Fruit fly (Drosophila melanogaster): Measurements from ENCODE around the gene Mcm6.

Gene Mcm6

dm6 chrX:6699255-6699885 lies 25.2 kb downstream of the Mcm6 start, which contains the start of gene CG14441 (continued):
- TF ChIP-seq CG15269 (tag; optimal IDR thresholded peaks at IDR 0.05) (peak; percentile 46), cato (GFP tag; optimal IDR thresholded peaks at IDR 0.05; ENCODE audit: borderline replicate concordance) (no peak), Hr51 (GFP tag; optimal IDR thresholded peaks at IDR 0.05) (peak in 1 of 2 experiments; percentile 48), dpn (GFP tag; optimal IDR thresholded peaks at IDR 0.05) (peak; percentile 5 to 21), scrt (GFP tag; optimal IDR thresholded peaks at IDR 0.05) (peak; percentile 67), NC2β (GFP tag; optimal IDR thresholded peaks at IDR 0.05) (no peak), sisA (GFP tag; IDR thresholded peaks at IDR 0.05) (no peak), MBD-R2 (GFP tag; IDR thresholded peaks at IDR 0.05) (no peak), toy (GFP tag; IDR thresholded peaks at IDR 0.05) (0 out of 2 replicates have a peak, but pooled peaks have one; percentile 27), CG9876 (GFP tag; optimal IDR thresholded peaks at IDR 0.05) (peak; percentile 19), Dek (tag; optimal IDR thresholded peaks at IDR 0.05) (peak; percentile 52), CG4424 (GFP tag; optimal IDR thresholded peaks at IDR 0.05) (peak; percentile 16), CG5180 (GFP tag; optimal IDR thresholded peaks at IDR 0.05) (peak; percentile 100), CG7987 (GFP tag; optimal IDR thresholded peaks at IDR 0.05) (peak; percentile 25), Vsx1 (GFP tag; optimal IDR thresholded peaks at IDR 0.05) (no peak), CG2678 (tag; optimal IDR thresholded peaks at IDR 0.05) (peak; percentile 62), D (optimal IDR thresholded peaks at IDR 0.05) (peak; percentile 54), D (GFP tag; optimal IDR thresholded peaks at IDR 0.05) (no peak), Med (GFP tag) (peak; percentile 94), ERR (GFP tag; optimal IDR thresholded peaks at IDR 0.05) (peak; percentile 55), stwl (tag; optimal IDR thresholded peaks at IDR 0.05) (no peak), CG15514 (GFP tag; optimal IDR thresholded peaks at IDR 0.05) (peak; percentile 48), exex (tag; optimal IDR thresholded peaks at IDR 0.05) (peak; percentile 49), CG12744 (GFP tag; optimal IDR thresholded peaks at IDR 0.05) (peak; percentile 41), h (optimal IDR thresholded peaks at IDR 0.05) (no peak), CG6683 (GFP tag; optimal IDR thresholded peaks at IDR 0.05) (peak; percentile 54), CG10543 (GFP tag; optimal IDR thresholded peaks at IDR 0.05) (peak; percentile 86), CG13424 (tag; optimal IDR thresholded peaks at IDR 0.05) (peak; percentile 43), Hey (tag; optimal IDR thresholded peaks at IDR 0.05) (peak; percentile 40), CG18262 (tag; optimal IDR thresholded peaks at IDR 0.05) (peak; percentile 17), dati (GFP tag; IDR thresholded peaks at IDR 0.05) (no peak), grau (tag; optimal IDR thresholded peaks at IDR 0.05) (peak; percentile 65), Fer1 (GFP tag; optimal IDR thresholded peaks at IDR 0.05) (peak; percentile 86), Mad (GFP tag; optimal IDR thresholded peaks at IDR 0.05) (peak; percentile 52), ttk (GFP tag; IDR thresholded peaks at IDR 0.05) (no peak), Eip74EF (GFP tag; optimal IDR thresholded peaks at IDR 0.05) (peak in 1 of 2 experiments; percentile 66), bcd (GFP tag; optimal IDR thresholded peaks at IDR 0.05) (peak; percentile 30), ci (GFP tag; IDR thresholded peaks at IDR 0.05) (peak; percentile 66; the same call in 1 of the 3 replicates), corto (GFP tag; optimal IDR thresholded peaks at IDR 0.05) (peak; percentile 75), HLHmδ (GFP tag; optimal IDR thresholded peaks at IDR 0.05) (peak; percentile 42), CG31441 (GFP tag; IDR thresholded peaks at IDR 0.05) (peak; percentile 47; the same call in 1 of the 2 replicates), CG2889 (GFP tag; IDR thresholded peaks at IDR 0.05) (no peak), CG7372 (GFP tag; IDR thresholded peaks at IDR 0.05) (no peak), CG10462 (GFP tag; optimal IDR thresholded peaks at IDR 0.05) (no peak), kah (GFP tag; optimal IDR thresholded peaks at IDR 0.05) (peak; percentile 24), knrl (GFP tag; IDR thresholded peaks at IDR 0.05; ENCODE audit: partially characterized antibody) (peak; percentile 95), CG5245 (GFP tag; optimal IDR thresholded peaks at IDR 0.05) (no peak), CG2202 (tag; optimal IDR thresholded peaks at IDR 0.05) (no peak), CG1603 (tag; optimal IDR thresholded peaks at IDR 0.05) (peak; percentile 32)
